Fruit fly (Drosophila melanogaster) whole organism, prepupa: Measurements from ENCODE around the gene Hph.

Experiments used
- Blimp-1 ChIP-seq: fragments of 200-800 bp; sonication (Bioruptor generic); optimal IDR thresholded peaks from 3 replicates; lab custom pipeline; 2017; ENCODE audit warnings: missing biosample characterization, missing genetic modification characterization, mild to moderate bottlenecking, moderate library complexity, missing genetic modification reagents
- CG10669 ChIP-seq: fragments of 200-800 bp; sonication (Bioruptor generic); optimal IDR thresholded peaks from 3 replicates; lab custom pipeline; 2018; ENCODE audit warnings: missing biosample characterization, mild to moderate bottlenecking, missing genetic modification characterization, moderate library complexity
- CG11294 ChIP-seq: fragments of 200-800 bp; sonication (Bioruptor generic); IDR thresholded peaks from 2 replicates; pipeline ENCODE4 v1.3.6; 2022; ENCODE audit warnings: missing biosample characterization, missing genetic modification characterization
- CG11762 ChIP-seq: fragments of 200-800 bp; sonication (Bioruptor generic); optimal IDR thresholded peaks from 3 replicates; lab custom pipeline; 2016; ENCODE audit warnings: missing biosample characterization, missing genetic modification characterization; ENCODE audit not compliant: insufficient read depth
- CG11902 ChIP-seq: fragments of 200-800 bp; sonication (Bioruptor generic); optimal IDR thresholded peaks from 3 replicates; lab custom pipeline; 2016; ENCODE audit warnings: missing biosample characterization, missing genetic modification characterization
- CG1621 ChIP-seq: fragments of 200-800 bp; sonication (Bioruptor generic); optimal IDR thresholded peaks from 3 replicates; lab custom pipeline; 2018; ENCODE audit warnings: missing biosample characterization, mild to moderate bottlenecking, missing genetic modification characterization
- CG3032 ChIP-seq: fragments of 200-800 bp; optimal IDR thresholded peaks from 2 replicates; lab custom pipeline; 2019; ENCODE audit warnings: missing biosample characterization, mild to moderate bottlenecking, missing genetic modification characterization, moderate library complexity
- CG31627 ChIP-seq: fragments of 200-800 bp; sonication (Bioruptor generic); optimal IDR thresholded peaks from 3 replicates; lab custom pipeline; 2016; ENCODE audit warnings: missing biosample characterization, missing genetic modification characterization
- CG34406 ChIP-seq: fragments of 200-800 bp; sonication (Bioruptor generic); optimal IDR thresholded peaks from 3 replicates; lab custom pipeline; 2016; ENCODE audit warnings: missing biosample characterization, missing genetic modification characterization
- CG3919 ChIP-seq: fragments of 200-800 bp; sonication (Bioruptor generic); optimal IDR thresholded peaks from 3 replicates; lab custom pipeline; 2016; ENCODE audit warnings: missing biosample characterization, missing genetic modification characterization
- CG4318 ChIP-seq: fragments of 200-800 bp; sonication (Bioruptor generic); optimal IDR thresholded peaks from 3 replicates; lab custom pipeline; 2017; ENCODE audit warnings: missing biosample characterization, mild to moderate bottlenecking, missing genetic modification characterization
- CG6276 ChIP-seq: fragments of 200-800 bp; sonication (Bioruptor generic); optimal IDR thresholded peaks from 2 replicates; lab custom pipeline; 2017; ENCODE audit warnings: missing biosample characterization, mild to moderate bottlenecking, missing genetic modification characterization
- CG6854 ChIP-seq: fragments of 200-800 bp; sonication (Bioruptor generic); optimal IDR thresholded peaks from 2 replicates; lab custom pipeline; 2017; ENCODE audit warnings: missing biosample characterization, mild to moderate bottlenecking, missing genetic modification characterization
- CG7368 ChIP-seq: fragments of 200-800 bp; sonication (Bioruptor generic); optimal IDR thresholded peaks from 3 replicates; lab custom pipeline; 2016; ENCODE audit warnings: missing biosample characterization, missing genetic modification characterization
- CG8119 ChIP-seq: fragments of 200-800 bp; sonication (Bioruptor generic); IDR thresholded peaks from 3 replicates; pipeline ENCODE4 v1.3.6; 2022; ENCODE audit warnings: missing biosample characterization, missing genetic modification characterization
- CG8632 ChIP-seq: fragments of 200-800 bp; sonication (Bioruptor generic); optimal IDR thresholded peaks from 3 replicates; lab custom pipeline; 2016; ENCODE audit warnings: missing biosample characterization, missing genetic modification characterization
- Eip75B ChIP-seq: fragments of 200-800 bp; sonication (Bioruptor generic); optimal IDR thresholded peaks from 3 replicates; lab custom pipeline; 2016; ENCODE audit warnings: missing biosample characterization, missing genetic modification characterization
- Eip93F ChIP-seq: fragments of 200-800 bp; sonication (Bioruptor generic); optimal IDR thresholded peaks from 2 replicates; lab custom pipeline; 2016; ENCODE audit warnings: missing biosample characterization, mild to moderate bottlenecking, missing genetic modification characterization
- Ets96B ChIP-seq: fragments of 200-800 bp; optimal IDR thresholded peaks from 2 replicates; lab custom pipeline; 2019; ENCODE audit warnings: missing biosample characterization, mild to moderate bottlenecking, missing genetic modification characterization, moderate library complexity
- Hr38 ChIP-seq: sonication (Bioruptor generic); optimal IDR thresholded peaks from 2 replicates; lab custom pipeline; 2016; ENCODE audit warnings: missing biosample characterization, missing genetic modification characterization
- Hr39 ChIP-seq: fragments of 200-800 bp; sonication (Bioruptor generic); optimal IDR thresholded peaks from 2 replicates; lab custom pipeline; 2016; ENCODE audit warnings: missing biosample characterization, missing genetic modification characterization
- Hr4 ChIP-seq: fragments of 200-800 bp; sonication (Bioruptor generic); optimal IDR thresholded peaks from 3 replicates; lab custom pipeline; 2016; ENCODE audit warnings: missing biosample characterization, missing genetic modification characterization
- Lpt ChIP-seq: fragments of 200-800 bp; sonication (Bioruptor generic); optimal IDR thresholded peaks from 3 replicates; lab custom pipeline; 2016; ENCODE audit warnings: missing biosample characterization, missing genetic modification characterization
- Met ChIP-seq: fragments of 200-800 bp; sonication (Bioruptor generic); optimal IDR thresholded peaks from 3 replicates; lab custom pipeline; 2016; ENCODE audit warnings: missing biosample characterization, missing genetic modification characterization
- OdsH ChIP-seq: fragments of 200-800 bp; sonication (Bioruptor generic); optimal IDR thresholded peaks from 3 replicates; lab custom pipeline; 2016; ENCODE audit warnings: missing biosample characterization, missing genetic modification characterization
- Smox ChIP-seq: fragments of 200-800 bp; sonication (Bioruptor generic); optimal IDR thresholded peaks from 3 replicates; lab custom pipeline; 2016; ENCODE audit warnings: missing biosample characterization, missing genetic modification characterization
- Sox102F ChIP-seq: fragments of 200-800 bp; sonication (Bioruptor generic); optimal IDR thresholded peaks from 2 replicates; lab custom pipeline; 2016; ENCODE audit warnings: missing biosample characterization, mild to moderate bottlenecking, missing genetic modification characterization
- acj6 ChIP-seq: fragments of 200-800 bp; sonication (Bioruptor generic); optimal IDR thresholded peaks from 3 replicates; lab custom pipeline; 2016; ENCODE audit warnings: missing biosample characterization, missing genetic modification characterization
- cyc ChIP-seq: fragments of 200-800 bp; sonication (Bioruptor generic); optimal IDR thresholded peaks from 3 replicates; lab custom pipeline; 2016; ENCODE audit warnings: missing biosample characterization, missing genetic modification characterization
- dac ChIP-seq: fragments of 200-800 bp; sonication (Bioruptor generic); optimal IDR thresholded peaks from 2 replicates; lab custom pipeline; 2017; ENCODE audit warnings: missing biosample characterization, mild to moderate bottlenecking, missing genetic modification characterization
- dsx ChIP-seq: fragments of 200-800 bp; optimal IDR thresholded peaks from 3 replicates; lab custom pipeline; 2019; ENCODE audit warnings: missing biosample characterization, mild to moderate bottlenecking, missing genetic modification characterization, moderate library complexity; ENCODE audit not compliant: poor library complexity, severe bottlenecking
- eg ChIP-seq: fragments of 200-800 bp; sonication (Bioruptor generic); IDR thresholded peaks from 3 replicates; pipeline ENCODE4 v1.3.6; 2022; ENCODE audit warnings: missing biosample characterization, missing genetic modification characterization
- esn ChIP-seq: fragments of 200-800 bp; sonication (Bioruptor generic); optimal IDR thresholded peaks from 2 replicates; lab custom pipeline; 2016; ENCODE audit warnings: missing biosample characterization, mild to moderate bottlenecking, missing genetic modification characterization, moderate library complexity
- fd59A ChIP-seq: fragments of 200-800 bp; sonication (Bioruptor generic); optimal IDR thresholded peaks from 2 replicates; lab custom pipeline; 2017; ENCODE audit warnings: missing biosample characterization, mild to moderate bottlenecking, missing genetic modification characterization, missing genetic modification reagents
- fd85E ChIP-seq: fragments of 200-800 bp; sonication (Bioruptor generic); optimal IDR thresholded peaks from 3 replicates; lab custom pipeline; 2016; ENCODE audit warnings: missing biosample characterization, missing genetic modification characterization
- fkh ChIP-seq: fragments of 200-800 bp; sonication (Bioruptor generic); optimal IDR thresholded peaks from 3 replicates; lab custom pipeline; 2017; ENCODE audit warnings: missing biosample characterization, mild to moderate bottlenecking, missing genetic modification characterization, moderate library complexity
- lz ChIP-seq: fragments of 200-800 bp; sonication (Bioruptor generic); optimal IDR thresholded peaks from 3 replicates; lab custom pipeline; 2016; ENCODE audit warnings: missing biosample characterization, missing genetic modification characterization
- net ChIP-seq: fragments of 200-800 bp; sonication (Bioruptor generic); optimal IDR thresholded peaks from 3 replicates; lab custom pipeline; 2016; ENCODE audit warnings: missing biosample characterization, missing genetic modification characterization
- pdm3 ChIP-seq: fragments of 200-800 bp; sonication (Bioruptor generic); optimal IDR thresholded peaks from 3 replicates; lab custom pipeline; 2016; ENCODE audit warnings: missing biosample characterization, missing genetic modification characterization
- salr ChIP-seq, 2 experiments: fragments of 200-800 bp; sonication (Bioruptor generic); optimal IDR thresholded peaks; 3 replicates each; lab custom pipeline; 2016 to 2018; ENCODE audit warnings: missing biosample characterization in 2 of 2, missing genetic modification characterization in 2 of 2, mild to moderate bottlenecking in 1 of 2
- spab ChIP-seq: fragments of 200-800 bp; sonication (Bioruptor generic); optimal IDR thresholded peaks from 2 replicates; lab custom pipeline; 2017; ENCODE audit warnings: missing biosample characterization, mild to moderate bottlenecking, missing genetic modification characterization, missing genetic modification reagents
- ss ChIP-seq, 2 experiments: fragments of 200-800 bp; sonication (Bioruptor generic); optimal IDR thresholded peaks; 2 replicates in 1 of 2; 3 replicates in 1 of 2; lab custom pipeline; 2017 to 2018; ENCODE audit warnings: mild to moderate bottlenecking in 2 of 2, missing biosample characterization in 2 of 2, missing genetic modification characterization in 2 of 2, moderate library complexity in 1 of 2
- svp ChIP-seq: fragments of 200-800 bp; sonication (Bioruptor generic); peaks from one replicate; lab custom pipeline; 2016; ENCODE audit warnings: missing biosample characterization, missing genetic modification characterization
- topi ChIP-seq: fragments of 200-800 bp; sonication (Bioruptor generic); optimal IDR thresholded peaks from 3 replicates; lab custom pipeline; 2016; ENCODE audit warnings: missing biosample characterization, missing genetic modification characterization
- vri ChIP-seq: fragments of 200-800 bp; sonication (Bioruptor generic); optimal IDR thresholded peaks from 3 replicates; lab custom pipeline; 2016; ENCODE audit warnings: missing biosample characterization, mild to moderate bottlenecking, missing genetic modification characterization

Gene Hph

DNA sequence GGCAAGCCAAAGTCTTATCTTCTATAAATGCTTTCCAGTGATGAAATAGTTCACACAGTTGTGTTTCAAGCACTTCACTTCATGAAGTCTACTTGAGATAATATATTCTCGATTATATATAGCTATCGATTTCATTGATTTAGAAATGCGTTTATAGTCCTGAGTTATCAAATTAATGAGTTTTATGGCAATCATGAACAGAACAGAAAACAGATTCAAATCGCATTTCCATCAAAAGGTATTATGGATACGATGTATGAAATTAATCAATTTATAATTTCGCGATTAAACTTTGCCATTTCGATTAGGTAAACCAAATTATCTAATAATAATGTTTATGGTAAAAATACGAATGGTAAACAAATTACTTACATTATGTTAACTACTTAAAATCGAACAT is 38.3 kb downstream of the Hph start:
- TF ChIP-seq Smox (GFP tag; lab: Kevin White, UChicago) (no peak), CG31627 (GFP tag; lab: Kevin White, UChicago) (no peak), CG3919 (GFP tag; lab: Kevin White, UChicago) (no peak), ss (GFP tag; optimal IDR thresholded peaks at IDR 0.05; lab: Kevin White, UChicago) (no peak), lz (no peak), dac (GFP tag; lab: Kevin White, UChicago) (no peak), spab (GFP tag; lab: Kevin White, UChicago) (no peak), Eip75B (no peak), CG10669 (no peak), CG7368 (GFP tag; lab: Kevin White, UChicago) (no peak), CG34406 (GFP tag; lab: Kevin White, UChicago) (no peak), vri (no peak), cyc (GFP tag; lab: Kevin White, UChicago) (no peak), esn (GFP tag; lab: Kevin White, UChicago) (no peak), Sox102F (GFP tag; lab: Kevin White, UChicago) (no peak), fd59A (GFP tag; lab: Kevin White, UChicago) (no peak), Hr4 (GFP tag; lab: Kevin White, UChicago) (no peak), CG6276 (no peak), CG3032 (tag; lab: Kevin White, UChicago) (no peak)

DNA sequence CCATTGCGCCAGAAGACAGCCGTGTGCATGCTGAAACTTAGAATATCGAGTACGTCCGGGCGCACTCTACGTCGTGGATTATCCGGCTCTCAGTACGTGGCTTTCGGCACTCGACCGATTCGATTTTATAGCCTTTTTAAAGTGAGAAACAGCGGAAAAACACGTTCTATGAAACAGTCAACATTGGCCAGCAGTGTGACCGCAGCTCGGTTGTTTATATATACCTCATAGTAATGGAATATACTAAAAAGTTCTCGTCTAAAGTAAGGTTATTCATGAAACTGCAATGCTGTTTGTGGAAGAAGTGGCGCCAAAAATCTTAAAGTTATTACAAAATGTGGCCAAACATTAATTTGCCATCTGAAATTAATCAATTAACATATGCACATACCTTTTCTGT is 40.5 kb downstream of the Hph start:
- no peak for TF ChIP-seq Hr4 (GFP tag; lab: Kevin White, UChicago)
- no peak for TF ChIP-seq eg (GFP tag; lab: Robert Waterston, UW)
- TF ChIP-seq salr (GFP tag; optimal IDR thresholded peaks at IDR 0.05; lab: Kevin White, UChicago), result no peak
- no peak for TF ChIP-seq CG11294 (GFP tag; lab: Robert Waterston, UW)
- peak; percentile 70 for TF ChIP-seq fkh (GFP tag; lab: Kevin White, UChicago)
- no peak for TF ChIP-seq CG8632 (GFP tag; lab: Kevin White, UChicago)
- TF ChIP-seq Lpt (GFP tag; lab: Kevin White, UChicago), result no peak
- TF ChIP-seq vri, result no peak
- no peak for TF ChIP-seq CG10669
- TF ChIP-seq svp, result peak; percentile 55
- TF ChIP-seq esn (GFP tag; lab: Kevin White, UChicago), result peak; percentile 14
- no peak for TF ChIP-seq net (GFP tag; lab: Kevin White, UChicago)

DNA sequence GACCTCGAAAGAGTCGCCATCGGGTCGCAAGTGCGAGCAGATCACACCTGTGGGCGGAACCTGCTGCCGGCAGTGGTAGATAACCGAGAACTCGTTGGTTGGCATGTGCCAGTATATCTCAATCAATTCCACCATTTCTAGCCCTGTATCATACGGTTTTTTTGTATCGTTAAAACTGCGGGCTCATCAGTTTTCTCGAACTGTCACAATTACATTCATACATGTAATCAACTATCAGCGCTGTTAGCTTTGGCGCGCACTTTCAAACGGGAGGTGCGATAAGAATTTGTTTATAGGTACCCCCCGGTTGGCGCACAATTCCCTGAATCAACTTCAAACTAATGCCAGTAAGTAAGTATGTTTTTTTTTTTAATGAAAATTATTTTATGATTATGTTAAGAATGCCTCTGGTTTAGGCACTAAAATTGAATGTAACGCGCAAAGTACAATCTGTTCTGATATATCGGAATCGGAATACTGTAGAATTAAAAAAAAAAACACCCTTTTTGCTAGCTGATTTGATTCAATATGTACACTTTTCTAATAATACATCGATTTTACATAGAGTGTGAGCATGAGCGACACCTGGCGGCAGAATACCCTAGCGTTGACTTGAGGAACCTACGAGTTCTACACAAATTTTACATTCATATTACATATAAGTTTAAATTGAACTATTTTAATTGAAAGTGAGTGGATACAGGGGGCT is 41.9 kb downstream of the Hph start:
- TF ChIP-seq fd59A (GFP tag; lab: Kevin White, UChicago) (no peak), dsx (GFP tag; lab: Kevin White, UChicago) (no peak), Ets96B (tag; lab: Kevin White, UChicago) (no peak), CG31627 (GFP tag; lab: Kevin White, UChicago) (peak; percentile 69), pdm3 (GFP tag; lab: Kevin White, UChicago) (no peak), CG11294 (GFP tag; lab: Robert Waterston, UW) (no peak), CG8119 (GFP tag; lab: Robert Waterston, UW) (no peak), CG11762 (GFP tag; lab: Kevin White, UChicago) (no peak), acj6 (GFP tag; lab: Kevin White, UChicago) (peak; percentile 49), CG8632 (GFP tag; lab: Kevin White, UChicago) (no peak), Eip75B (peak; percentile 8), CG11902 (peak; percentile 6), OdsH (GFP tag; lab: Kevin White, UChicago) (no peak), fkh (GFP tag; lab: Kevin White, UChicago) (peak; percentile 54), eg (GFP tag; lab: Robert Waterston, UW) (no peak), cyc (GFP tag; lab: Kevin White, UChicago) (peak; percentile 55), Eip93F (GFP tag; lab: Kevin White, UChicago) (no peak), CG6854 (no peak), spab (GFP tag; lab: Kevin White, UChicago) (no peak), CG1621 (tag; lab: Kevin White, UChicago) (no peak), CG4318 (GFP tag; lab: Kevin White, UChicago) (no peak), topi (GFP tag; lab: Kevin White, UChicago) (peak; percentile 42), Hr4 (GFP tag; lab: Kevin White, UChicago) (peak; percentile 33), fd85E (no peak), Met (GFP tag; lab: Kevin White, UChicago) (no peak), CG10669 (no peak), CG34406 (GFP tag; lab: Kevin White, UChicago) (no peak), CG3032 (tag; lab: Kevin White, UChicago) (no peak), Blimp-1 (GFP tag; lab: Kevin White, UChicago) (peak; percentile 46), Hr39 (GFP tag; lab: Kevin White, UChicago) (peak; percentile 61), Hr38 (GFP tag; lab: Kevin White, UChicago) (no peak)
